Worm (Caenorhabditis elegans) whole organism, young adult: Measurements from ENCODE around the gene Y52E8A.3.

ENCODE experiments used
- B0035.1 ChIP-seq: sonication (generic microtip); optimal IDR thresholded peaks from 2 replicates; lab custom pipeline; 2016; ENCODE audit warnings: missing genetic modification characterization, mild to moderate bottlenecking, missing compliant biosample characterization, missing genotype, missing genetic modification reagents
- B0261.1 ChIP-seq: sonication (generic microtip); optimal IDR thresholded peaks from 2 replicates; lab custom pipeline; 2016; ENCODE audit warnings: mild to moderate bottlenecking, missing genetic modification characterization, moderate library complexity, missing compliant biosample characterization
- C06A6.2 ChIP-seq: fragments of 200-800 bp; sonication (Bioruptor generic); conservative IDR thresholded peaks from 2 replicates; pipeline ENCODE4 v1.3.6; 2022; ENCODE audit warnings: missing genetic modification characterization, missing compliant biosample characterization
- F52B5.7 ChIP-seq: sonication (generic microtip); optimal IDR thresholded peaks from 2 replicates; lab custom pipeline; 2016; ENCODE audit warnings: mild to moderate bottlenecking, missing genetic modification characterization, missing compliant biosample characterization
- F55B11.4 ChIP-seq: sonication (generic microtip); optimal IDR thresholded peaks from 2 replicates; lab custom pipeline; 2016; ENCODE audit warnings: missing compliant biosample characterization, missing genetic modification characterization, borderline replicate concordance; ENCODE audit not compliant: insufficient read depth
- K11D2.4 ChIP-seq: fragments of 200-800 bp; sonication (Bioruptor generic); IDR thresholded peaks from 2 replicates; pipeline ENCODE4 v1.3.6; 2022; ENCODE audit warnings: missing genetic modification reagents, missing genetic modification characterization, missing compliant biosample characterization
- Y53F4B.3 ChIP-seq: fragments of 200-800 bp; sonication (Bioruptor generic); IDR thresholded peaks from 2 replicates; pipeline ENCODE4 v1.3.6; 2022; ENCODE audit warnings: missing genetic modification reagents, missing genetic modification characterization, missing compliant biosample characterization
- Y53G8AR.9 ChIP-seq: fragments of 200-800 bp; sonication (Bioruptor generic); conservative IDR thresholded peaks from 2 replicates; pipeline ENCODE4 v1.3.6; 2022; ENCODE audit warnings: missing genetic modification reagents, missing genetic modification characterization, missing compliant biosample characterization
- Y79H2A.3 ChIP-seq: fragments of 200-800 bp; sonication (Bioruptor generic); conservative IDR thresholded peaks from 2 replicates; pipeline ENCODE4 v1.3.6; 2022; ENCODE audit warnings: missing genetic modification reagents, missing genetic modification characterization, missing compliant biosample characterization
- ama-1 ChIP-seq, 3 experiments: fragments of 150-350 bp in 1 of 3; sonication (generic microtip) in 2 of 3; optimal IDR thresholded peaks; 2 replicates each; lab custom pipeline; 2014 to 2018; ENCODE audit warnings: missing biosample characterization in 2 of 3, missing genetic modification characterization in 2 of 3, missing genetic modification reagents in 2 of 3
- athp-1 ChIP-seq: sonication (generic microtip); optimal IDR thresholded peaks from 2 replicates; lab custom pipeline; 2017; ENCODE audit warnings: mild to moderate bottlenecking, missing genetic modification characterization, missing compliant biosample characterization
- bed-1 ChIP-seq: fragments of 200-800 bp; sonication (Bioruptor generic); IDR thresholded peaks from 2 replicates; pipeline ENCODE4 v1.3.6; 2022; ENCODE audit warnings: missing genetic modification reagents, missing genetic modification characterization, missing compliant biosample characterization
- ccch-3 ChIP-seq: fragments of 200-800 bp; sonication (Bioruptor generic); optimal IDR thresholded peaks from 2 replicates; lab custom pipeline; 2018; ENCODE audit warnings: mild to moderate bottlenecking, missing genetic modification characterization, missing compliant biosample characterization
- ceh-27 ChIP-seq: fragments of 200-800 bp; sonication (Bioruptor generic); optimal IDR thresholded peaks from 2 replicates; lab custom pipeline; 2018; ENCODE audit warnings: mild to moderate bottlenecking, missing genetic modification characterization, moderate library complexity, missing compliant biosample characterization
- egrh-3 ChIP-seq: fragments of 200-800 bp; sonication (Bioruptor generic); IDR thresholded peaks from 2 replicates; pipeline ENCODE4 v1.3.6; 2022; ENCODE audit warnings: missing genetic modification reagents, missing genetic modification characterization, missing compliant biosample characterization
- hlh-12 ChIP-seq: sonication (generic microtip); optimal IDR thresholded peaks from 2 replicates; lab custom pipeline; 2016; ENCODE audit warnings: missing genetic modification characterization, missing compliant biosample characterization
- hlh-26 ChIP-seq: fragments of 200-800 bp; sonication (Bioruptor generic); conservative IDR thresholded peaks from 2 replicates; pipeline ENCODE4 v1.3.6; 2022; ENCODE audit warnings: missing genetic modification reagents, missing genetic modification characterization, missing compliant biosample characterization
- hmg-20 ChIP-seq: fragments of 200-800 bp; sonication (Bioruptor generic); IDR thresholded peaks from 2 replicates; pipeline ENCODE4 v1.3.6; 2022; ENCODE audit warnings: missing genetic modification reagents, missing genetic modification characterization, missing compliant biosample characterization
- hrde-1 ChIP-seq: sonication (generic microtip); optimal IDR thresholded peaks from 2 replicates; lab custom pipeline; 2016; ENCODE audit warnings: missing genetic modification characterization, mild to moderate bottlenecking, missing compliant biosample characterization, moderate library complexity, missing genotype, missing genetic modification reagents, borderline replicate concordance
- lin-26 ChIP-seq: fragments of 200-800 bp; sonication (Bioruptor generic); IDR thresholded peaks from 2 replicates; pipeline ENCODE4 v1.3.6; 2022; ENCODE audit warnings: missing genetic modification reagents, missing genetic modification characterization, missing compliant biosample characterization
- lin-54 ChIP-seq: fragments of 200-800 bp; sonication (Bioruptor generic); optimal IDR thresholded peaks from 2 replicates; lab custom pipeline; 2018; ENCODE audit warnings: mild to moderate bottlenecking, missing genetic modification characterization, missing compliant biosample characterization
- lsl-1 ChIP-seq: fragments of 200-800 bp; sonication (Bioruptor generic); optimal IDR thresholded peaks from 2 replicates; lab custom pipeline; 2018; ENCODE audit warnings: mild to moderate bottlenecking, missing genetic modification characterization, moderate library complexity, missing compliant biosample characterization
- madf-10 ChIP-seq: sonication (generic microtip); optimal IDR thresholded peaks from 2 replicates; lab custom pipeline; 2016; ENCODE audit warnings: mild to moderate bottlenecking, missing genetic modification characterization, missing compliant biosample characterization
- nhr-120 ChIP-seq: fragments of 200-800 bp; sonication (Bioruptor generic); IDR thresholded peaks from 2 replicates; pipeline ENCODE4 v1.3.6; 2022; ENCODE audit warnings: missing genetic modification characterization, missing compliant biosample characterization
- rec-8 ChIP-seq, 2 experiments: sonication (generic microtip); optimal IDR thresholded peaks; 2 replicates each; lab custom pipeline; 2016; ENCODE audit warnings: mild to moderate bottlenecking in 2 of 2, missing genetic modification characterization in 2 of 2, missing genetic modification reagents in 2 of 2, missing genotype in 2 of 2, missing biosample characterization in 1 of 2, missing compliant biosample characterization in 1 of 2, moderate library complexity in 1 of 2
- rpc-1 ChIP-seq, 2 experiments: fragments of 150-350 bp in 1 of 2; sonication (generic microtip) in 1 of 2; optimal IDR thresholded peaks; 2 replicates each; lab custom pipeline; 2014 to 2018; ENCODE audit warnings: missing biosample characterization in 1 of 2, missing genetic modification characterization in 1 of 2, missing genetic modification reagents in 1 of 2, missing genotype in 1 of 2
- snpc-1.1 ChIP-seq: sonication (generic microtip); optimal IDR thresholded peaks from 2 replicates; lab custom pipeline; 2017; ENCODE audit warnings: missing genetic modification characterization, mild to moderate bottlenecking, missing compliant biosample characterization, antibody characterized with exemption, moderate library complexity, missing genotype, missing genetic modification reagents; ENCODE audit not compliant: insufficient read depth
- snpc-3.4 ChIP-seq: sonication (generic microtip); optimal IDR thresholded peaks from 2 replicates; lab custom pipeline; 2017; ENCODE audit warnings: missing genetic modification characterization, mild to moderate bottlenecking, missing compliant biosample characterization, antibody characterized with exemption, moderate library complexity, missing genotype, missing genetic modification reagents
- snpc-4 ChIP-seq, 5 experiments: fragments of 150-350 bp in 1 of 5; sonication (generic microtip) in 4 of 5; optimal IDR thresholded peaks; 2 replicates each; lab custom pipeline; 2014 to 2018; ENCODE audit warnings: missing genetic modification characterization in 5 of 5, missing biosample characterization in 3 of 5, antibody characterized with exemption in 2 of 5, mild to moderate bottlenecking in 2 of 5, missing compliant biosample characterization in 2 of 5, missing genotype in 2 of 5, moderate library complexity in 2 of 5, missing genetic modification reagents in 1 of 5
- sptf-2 ChIP-seq: fragments of 200-800 bp; sonication (Bioruptor generic); optimal IDR thresholded peaks from 2 replicates; lab custom pipeline; 2018; ENCODE audit warnings: mild to moderate bottlenecking, missing genetic modification characterization, missing compliant biosample characterization
- unc-62 ChIP-seq: fragments of 150-350 bp; optimal IDR thresholded peaks from 2 replicates; lab custom pipeline; 2014; ENCODE audit warnings: missing biosample characterization, missing genetic modification reagents, missing genetic modification characterization
- ztf-22 ChIP-seq: fragments of 200-800 bp; sonication (Bioruptor generic); optimal IDR thresholded peaks from 2 replicates; lab custom pipeline; 2018; ENCODE audit warnings: mild to moderate bottlenecking, missing genetic modification characterization, moderate library complexity, missing compliant biosample characterization
- ztf-25 ChIP-seq: fragments of 200-800 bp; sonication (Bioruptor generic); IDR thresholded peaks from 2 replicates; pipeline ENCODE4 v1.3.6; 2022; ENCODE audit warnings: missing genetic modification reagents, missing genetic modification characterization, missing compliant biosample characterization
- ztf-6 ChIP-seq: fragments of 200-800 bp; sonication (Bioruptor generic); IDR thresholded peaks from 2 replicates; pipeline ENCODE4 v1.3.6; 2022; ENCODE audit warnings: missing genetic modification reagents, missing genetic modification characterization, missing compliant biosample characterization

The Y52E8A.3 gene

DNA sequence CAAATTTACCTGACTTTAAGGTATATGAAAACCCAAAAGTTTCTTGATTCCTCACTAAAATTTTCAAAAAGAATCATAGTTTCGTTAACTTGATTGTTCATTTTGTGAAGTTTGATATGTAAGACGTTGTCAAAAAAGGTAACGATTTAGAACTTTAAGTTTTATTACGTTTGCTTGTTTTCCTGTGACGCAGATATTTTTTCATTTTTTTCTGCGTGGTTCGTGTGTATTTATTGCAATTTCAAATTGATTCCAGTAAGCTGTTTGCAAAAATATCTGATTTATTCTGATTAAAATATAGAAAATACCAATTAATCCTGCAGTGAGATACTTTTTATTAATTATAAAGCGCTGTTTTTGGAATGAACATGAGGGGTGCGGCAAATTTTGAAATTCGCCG is 9.2 kb upstream of the Y52E8A.3 start, which contains the start of gene srw-40:
Gene srw-40 (minus strand): TSS at position 101 of the 400 bp plus-strand sequence.
- TF ChIP-seq egrh-3: no peak
- TF ChIP-seq hlh-26 (GFP tag; lab: Robert Waterston, UW): no peak
- TF ChIP-seq K11D2.4 (GFP tag; lab: Robert Waterston, UW): no peak
- TF ChIP-seq C06A6.2: no peak
- TF ChIP-seq ccch-3 (GFP tag; lab: Kevin White, UChicago): no peak
- no peak for TF ChIP-seq hmg-20 (GFP tag; lab: Robert Waterston, UW)
- no peak for TF ChIP-seq unc-62
- no peak for TF ChIP-seq ama-1 (optimal IDR thresholded peaks at IDR 0.05; lab: Kevin White, UChicago)
- no peak for TF ChIP-seq ama-1 (GFP tag; optimal IDR thresholded peaks at IDR 0.05; lab: Kevin White, UChicago)
- no peak for TF ChIP-seq Y53F4B.3 (GFP tag; lab: Robert Waterston, UW)
- no peak for TF ChIP-seq B0261.1 (tag; lab: Kevin White, UChicago)
- no peak for TF ChIP-seq rec-8 (tag; optimal IDR thresholded peaks at IDR 0.05; lab: Kevin White, UChicago)
- no peak for TF ChIP-seq ztf-22 (GFP tag; lab: Kevin White, UChicago)
- TF ChIP-seq snpc-3.4 (tag; lab: Kevin White, UChicago): no peak
- no peak for TF ChIP-seq lin-26
- TF ChIP-seq sptf-2 (GFP tag; lab: Kevin White, UChicago): no peak
- TF ChIP-seq lsl-1 (GFP tag; lab: Kevin White, UChicago): no peak
- TF ChIP-seq B0035.1: no peak
- TF ChIP-seq rpc-1 (optimal IDR thresholded peaks at IDR 0.05; lab: Kevin White, UChicago): no peak
- TF ChIP-seq rpc-1 (tag; optimal IDR thresholded peaks at IDR 0.05; lab: Kevin White, UChicago): no peak
- no peak for TF ChIP-seq ztf-6

- TF ChIP-seq F52B5.7: no peak
- no peak for TF ChIP-seq madf-10
- no peak for TF ChIP-seq snpc-1.1 (tag; lab: Kevin White, UChicago)
- TF ChIP-seq lin-54: no peak
- TF ChIP-seq hrde-1 (tag; lab: Kevin White, UChicago): no peak
- TF ChIP-seq athp-1 (tag; lab: Kevin White, UChicago): no peak
- no peak for TF ChIP-seq Y53G8AR.9
- no peak for TF ChIP-seq ceh-27 (GFP tag; lab: Kevin White, UChicago)
- no peak for TF ChIP-seq Y79H2A.3
- no peak for TF ChIP-seq snpc-4 (GFP tag; optimal IDR thresholded peaks at IDR 0.05; lab: Kevin White, UChicago)
- TF ChIP-seq snpc-4 (tag; optimal IDR thresholded peaks at IDR 0.05; lab: Kevin White, UChicago): no peak
- TF ChIP-seq F55B11.4 (tag; lab: Kevin White, UChicago): no peak
- TF ChIP-seq hlh-12: no peak
- TF ChIP-seq ztf-25: no peak
Observed at ce11 chrII:4312115-4312514, 5.3 kb upstream of the Y52E8A.3 start, which contains the start of gene plep-1. Gene plep-1 (minus strand): TSS chrII:4312215.

- peak; percentile 89 for TF ChIP-seq unc-62
- peak; percentile 73; the same call in 1 of the 2 replicates for TF ChIP-seq nhr-120
- TF ChIP-seq bed-1: 0 out of 2 replicates have a peak, but pooled peaks have one; percentile 63
Observed at ce11 chrII:4309112-4309511, 2.3 kb upstream of the Y52E8A.3 start.
